Fruit fly (Drosophila melanogaster): Measurements from ENCODE around the gene Ogg1.

The Ogg1 gene

DNA sequence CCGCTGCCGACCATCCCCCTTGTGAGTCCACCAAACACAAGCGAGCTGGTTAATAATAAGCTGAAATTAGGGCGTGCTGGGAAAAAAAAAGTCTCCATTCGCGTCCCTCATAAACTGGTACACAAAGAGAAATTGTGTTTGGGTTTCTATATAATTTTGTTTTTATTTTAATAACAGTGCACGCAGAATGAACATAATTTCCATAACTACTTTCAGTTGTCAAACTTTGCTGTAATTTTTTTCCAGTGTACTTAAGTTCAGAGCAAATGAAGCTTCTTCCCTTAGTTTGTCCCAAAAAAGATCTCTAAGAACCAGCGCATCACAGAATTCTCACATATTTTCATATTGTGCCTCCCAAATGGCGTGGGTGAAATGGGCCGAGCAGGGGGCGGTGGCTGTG is 37.9 kb downstream of the Ogg1 start:
- TF ChIP-seq insv (optimal IDR thresholded peaks at IDR 0.05) (no peak), h (optimal IDR thresholded peaks at IDR 0.05) (no peak), psq (optimal IDR thresholded peaks at IDR 0.05) (no peak), ttk (optimal IDR thresholded peaks at IDR 0.05) (no peak), Sin3A (optimal IDR thresholded peaks at IDR 0.05) (no peak), Myc (optimal IDR thresholded peaks at IDR 0.05) (no peak)

DNA sequence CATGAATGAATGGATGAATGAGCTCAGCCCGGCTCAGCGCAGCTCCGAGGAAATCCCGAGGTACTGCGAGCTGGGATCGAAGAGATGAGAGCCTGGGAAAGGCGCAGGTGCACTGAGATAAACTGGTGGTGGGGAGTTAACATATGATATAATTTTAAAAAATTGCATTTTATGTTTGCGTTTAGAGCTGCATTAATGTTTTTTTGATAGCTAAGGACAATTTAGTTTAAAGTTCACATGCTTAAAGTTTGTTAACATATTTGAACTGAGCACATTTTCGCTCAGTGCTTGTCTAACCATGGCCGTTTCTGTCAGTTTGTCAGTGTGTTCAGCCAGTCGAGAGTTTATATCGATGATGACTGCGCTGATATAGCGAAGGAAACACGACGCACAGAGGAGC is 40.2 kb downstream of the Ogg1 start:
- TF ChIP-seq ttk (optimal IDR thresholded peaks at IDR 0.05) (no peak), Myc (optimal IDR thresholded peaks at IDR 0.05) (no peak), insv (optimal IDR thresholded peaks at IDR 0.05) (no peak), h (optimal IDR thresholded peaks at IDR 0.05) (no peak)

DNA sequence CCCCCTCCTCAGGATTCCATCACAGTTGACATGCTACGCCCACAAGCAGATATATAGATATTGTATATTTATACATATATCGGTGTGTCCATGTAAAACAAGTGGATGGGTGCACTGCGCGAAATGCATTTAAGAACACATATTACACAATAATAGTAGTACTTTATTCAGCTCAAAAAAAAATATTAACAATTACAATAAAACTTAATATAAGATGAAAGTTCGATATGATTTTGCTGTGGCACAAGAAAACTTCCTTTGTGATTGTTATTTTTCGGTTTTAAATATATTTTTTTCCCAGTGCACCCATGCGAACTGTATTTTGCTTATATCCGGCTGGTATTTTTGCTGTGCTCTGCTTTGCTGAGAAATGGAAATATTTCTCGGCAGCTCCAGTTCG is 41.3 kb downstream of the Ogg1 start:
- TF ChIP-seq psq (optimal IDR thresholded peaks at IDR 0.05) (no peak), Sin3A (optimal IDR thresholded peaks at IDR 0.05) (no peak), Myc (optimal IDR thresholded peaks at IDR 0.05) (no peak), ttk (optimal IDR thresholded peaks at IDR 0.05) (no peak), insv (optimal IDR thresholded peaks at IDR 0.05) (no peak), h (optimal IDR thresholded peaks at IDR 0.05) (no peak)

DNA sequence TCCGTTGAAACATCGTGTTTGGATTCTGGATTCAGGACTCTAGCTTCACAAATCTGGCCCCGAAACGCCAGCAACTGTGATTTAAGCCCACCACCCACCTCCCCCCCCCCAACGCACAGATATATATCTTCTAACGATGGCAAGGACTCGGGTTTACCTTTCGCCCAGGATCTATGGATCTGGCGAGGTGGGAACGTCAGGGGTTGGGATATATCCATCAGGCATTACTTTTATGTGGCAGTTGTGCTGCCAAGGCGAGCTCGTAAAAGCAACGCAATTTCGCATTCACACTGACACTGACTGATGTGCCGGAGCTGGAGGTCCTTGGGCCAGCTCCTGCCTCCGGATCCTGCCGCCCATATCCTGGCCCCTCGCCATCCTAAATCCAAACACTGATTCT is 42.3 kb downstream of the Ogg1 start:
- TF ChIP-seq Sin3A (optimal IDR thresholded peaks at IDR 0.05) (no peak), Myc (optimal IDR thresholded peaks at IDR 0.05) (no peak), psq (optimal IDR thresholded peaks at IDR 0.05) (no peak), ttk (optimal IDR thresholded peaks at IDR 0.05) (no peak), insv (optimal IDR thresholded peaks at IDR 0.05) (no peak), h (optimal IDR thresholded peaks at IDR 0.05) (no peak)

All from Kc167 (cell line).